Fruit fly (Drosophila melanogaster): Measurements from ENCODE around the gene Snoo.

Snoo gene

dm6 chr2L:7926288-7927061 lies 57.5 kb downstream of the Snoo start (continued):
- peak; percentile 51; the same call in 1 of the 2 replicates for TF ChIP-seq Atf6 (GFP tag; IDR thresholded peaks at IDR 0.05)
- TF ChIP-seq CG18599 (GFP tag; optimal IDR thresholded peaks at IDR 0.05): peak; percentile 37
- TF ChIP-seq lmd (GFP tag; IDR thresholded peaks at IDR 0.05): peak; percentile 33; the same call in 1 of the 2 replicates
- no peak for TF ChIP-seq CG12391 (tag; optimal IDR thresholded peaks at IDR 0.05)
- peak; percentile 96 for TF ChIP-seq exex (tag; optimal IDR thresholded peaks at IDR 0.05)
- no peak for TF ChIP-seq ftz-f1 (GFP tag; optimal IDR thresholded peaks at IDR 0.05)
- peak; percentile 59 for TF ChIP-seq vnd (GFP tag; IDR thresholded peaks at IDR 0.05; ENCODE audit: partially characterized antibody)
- peak; percentile 15 for TF ChIP-seq gem (tag; optimal IDR thresholded peaks at IDR 0.05)
- TF ChIP-seq chinmo (GFP tag; IDR thresholded peaks at IDR 0.05; ENCODE audit: partially characterized antibody): peak; percentile 75; the same call in 1 of the 4 replicates
- peak; percentile 16 for TF ChIP-seq sd (tag; optimal IDR thresholded peaks at IDR 0.05)
- peak; percentile 60 for TF ChIP-seq CG34376 (GFP tag; optimal IDR thresholded peaks at IDR 0.05)
- TF ChIP-seq CG4360 (GFP tag; IDR thresholded peaks at IDR 0.05): no peak
- TF ChIP-seq CG2875 (GFP tag; optimal IDR thresholded peaks at IDR 0.05): no peak
- TF ChIP-seq hkb (optimal IDR thresholded peaks at IDR 0.05): no peak
- no peak for TF ChIP-seq hkb (GFP tag; IDR thresholded peaks at IDR 0.05)
- TF ChIP-seq Nf-YB (GFP tag; optimal IDR thresholded peaks at IDR 0.05): no peak
- 0 out of 3 replicates have a peak, but pooled peaks have one; percentile 10 for TF ChIP-seq H15 (GFP tag; IDR thresholded peaks at IDR 0.05)
- peak; percentile 14 for TF ChIP-seq CG10543 (GFP tag; optimal IDR thresholded peaks at IDR 0.05)
- TF ChIP-seq crc (GFP tag; optimal IDR thresholded peaks at IDR 0.05): no peak
- peak; percentile 14 for TF ChIP-seq CG7839 (tag; optimal IDR thresholded peaks at IDR 0.05)
- no peak for TF ChIP-seq Lim3 (GFP tag; IDR thresholded peaks at IDR 0.05)
- TF ChIP-seq bsh (GFP tag; optimal IDR thresholded peaks at IDR 0.05): peak in 1 of 2 experiments; percentile 27
- 0 out of 2 replicates have a peak, but pooled peaks have one; percentile 9 for TF ChIP-seq E2f2 (GFP tag; IDR thresholded peaks at IDR 0.05)
- TF ChIP-seq CG4424 (GFP tag; optimal IDR thresholded peaks at IDR 0.05): no peak
- TF ChIP-seq mirr (GFP tag; optimal IDR thresholded peaks at IDR 0.05): peak; percentile 78
- TF ChIP-seq Med (GFP tag): peak; percentile 43
- peak; percentile 61 for TF ChIP-seq corto (GFP tag; optimal IDR thresholded peaks at IDR 0.05)
- TF ChIP-seq crol (GFP tag; IDR thresholded peaks at IDR 0.05): 0 out of 2 replicates have a peak, but pooled peaks have one; percentile 10
- TF ChIP-seq gro (GFP tag; optimal IDR thresholded peaks at IDR 0.05): peak; percentile 65
- peak; percentile 31 for TF ChIP-seq nom (GFP tag; optimal IDR thresholded peaks at IDR 0.05)
- no peak for TF ChIP-seq CG1603 (tag; optimal IDR thresholded peaks at IDR 0.05)
- no peak for TF ChIP-seq Nf-YA (GFP tag; IDR thresholded peaks at IDR 0.05)
- TF ChIP-seq CG17361 (GFP tag; IDR thresholded peaks at IDR 0.05): no peak
- TF ChIP-seq Vsx1 (GFP tag; optimal IDR thresholded peaks at IDR 0.05): peak; percentile 87
- no peak for TF ChIP-seq Mes4 (GFP tag; optimal IDR thresholded peaks at IDR 0.05)
- no peak for TF ChIP-seq hth (optimal IDR thresholded peaks at IDR 0.05)
- TF ChIP-seq ERR (GFP tag; optimal IDR thresholded peaks at IDR 0.05): peak; percentile 12
- TF ChIP-seq GATAe (GFP tag; conservative IDR thresholded peaks at IDR 0.05): peak; percentile 67; the same call in 1 of the 2 replicates
- peak; percentile 68 for TF ChIP-seq CG17359 (tag; optimal IDR thresholded peaks at IDR 0.05)
- no peak for TF ChIP-seq yki (optimal IDR thresholded peaks at IDR 0.05)
- no peak for TF ChIP-seq pan (optimal IDR thresholded peaks at IDR 0.05)
- TF ChIP-seq pan (GFP tag; optimal IDR thresholded peaks at IDR 0.05 in 1 of 2, IDR thresholded peaks at IDR 0.05 in 1 of 2): peak in 1 of 2 experiments; percentile 29
- TF ChIP-seq sr (GFP tag; IDR thresholded peaks at IDR 0.05): no peak
- peak; percentile 42 for TF ChIP-seq sqz (GFP tag; optimal IDR thresholded peaks at IDR 0.05)
- no peak for TF ChIP-seq CTCF (GFP tag; optimal IDR thresholded peaks at IDR 0.05)
- no peak for TF ChIP-seq CG17385 (GFP tag; optimal IDR thresholded peaks at IDR 0.05)
- peak; percentile 24 for TF ChIP-seq CG2120 (GFP tag; optimal IDR thresholded peaks at IDR 0.05)
- peak; percentile 12 for TF ChIP-seq Meics (GFP tag; optimal IDR thresholded peaks at IDR 0.05)
- no peak for TF ChIP-seq CG12744 (GFP tag; optimal IDR thresholded peaks at IDR 0.05)
- peak; percentile 1 for TF ChIP-seq dmrt99B (tag; optimal IDR thresholded peaks at IDR 0.05)

All from whole organism, embryonic.